Fruit fly (Drosophila melanogaster): ENCODE results near the gene CG11425.

CG11425 gene

dm6 chr3L:22460918-22461634, 13.5 kb upstream of the CG11425 start, which contains the start of gene laza (continued):
- TF ChIP-seq dysf (GFP tag; IDR thresholded peaks at IDR 0.05) (0 out of 3 replicates have a peak, but pooled peaks have one; percentile 18), E2f2 (GFP tag; IDR thresholded peaks at IDR 0.05) (no peak), CG11723 (GFP tag; optimal IDR thresholded peaks at IDR 0.05) (no peak), CG3163 (GFP tag; optimal IDR thresholded peaks at IDR 0.05) (no peak), CG34224 (GFP tag; IDR thresholded peaks at IDR 0.05; ENCODE audit: partially characterized antibody) (peak; percentile 16; the same call in 1 of the 3 replicates), CG10366 (GFP tag; IDR thresholded peaks at IDR 0.05) (no peak), CG15011 (GFP tag; optimal IDR thresholded peaks at IDR 0.05) (no peak), CG9876 (GFP tag; optimal IDR thresholded peaks at IDR 0.05) (no peak), nom (GFP tag; optimal IDR thresholded peaks at IDR 0.05) (peak; percentile 12), CG6854 (GFP tag; optimal IDR thresholded peaks at IDR 0.05) (no peak), Awh (GFP tag; IDR thresholded peaks at IDR 0.05) (no peak), sob (GFP tag; IDR thresholded peaks at IDR 0.05) (no peak), TFAM (GFP tag; optimal IDR thresholded peaks at IDR 0.05) (no peak), Hsf (GFP tag; optimal IDR thresholded peaks at IDR 0.05) (no peak), Atf-2 (GFP tag; optimal IDR thresholded peaks at IDR 0.05) (no peak), CG9727 (GFP tag; optimal IDR thresholded peaks at IDR 0.05) (peak; percentile 2), CG18599 (GFP tag; optimal IDR thresholded peaks at IDR 0.05) (no peak), sens (GFP tag) (peak; percentile 68), CG2889 (GFP tag; IDR thresholded peaks at IDR 0.05) (no peak), zfh1 (GFP tag; IDR thresholded peaks at IDR 0.05) (0 out of 3 replicates have a peak, but pooled peaks have one; percentile 12), Mrtf (GFP tag; IDR thresholded peaks at IDR 0.05) (no peak), zen (tag; optimal IDR thresholded peaks at IDR 0.05) (no peak), CG31224 (GFP tag; IDR thresholded peaks at IDR 0.05) (no peak), CG12769 (tag; optimal IDR thresholded peaks at IDR 0.05) (peak; percentile 51), CG7839 (tag; optimal IDR thresholded peaks at IDR 0.05) (peak; percentile 29), CG14050 (GFP tag; IDR thresholded peaks at IDR 0.05) (peak; percentile 65; the same call in 2 of the 3 replicates), fu2 (GFP tag; optimal IDR thresholded peaks at IDR 0.05) (no peak), CG12659 (GFP tag; optimal IDR thresholded peaks at IDR 0.05) (no peak), CG10543 (GFP tag; optimal IDR thresholded peaks at IDR 0.05) (peak; percentile 62), vfl (GFP tag; optimal IDR thresholded peaks at IDR 0.05) (no peak), D19A (tag; optimal IDR thresholded peaks at IDR 0.05) (no peak), CG11085 (GFP tag; IDR thresholded peaks at IDR 0.05) (peak; percentile 22; the same call in 1 of the 2 replicates), CG34422 (GFP tag; IDR thresholded peaks at IDR 0.05) (0 out of 3 replicates have a peak, but pooled peaks have one; percentile 14), CG4820 (GFP tag; optimal IDR thresholded peaks at IDR 0.05) (no peak), Pdp1 (GFP tag; optimal IDR thresholded peaks at IDR 0.05) (no peak), tio (GFP tag; optimal IDR thresholded peaks at IDR 0.05) (no peak), Six4 (GFP tag; optimal IDR thresholded peaks at IDR 0.05) (no peak), CG6175 (GFP tag; IDR thresholded peaks at IDR 0.05) (0 out of 3 replicates have a peak, but pooled peaks have one; percentile 33), CG17385 (GFP tag; optimal IDR thresholded peaks at IDR 0.05) (no peak), Ets97D (GFP tag; optimal IDR thresholded peaks at IDR 0.05) (no peak), stc (GFP tag; IDR thresholded peaks at IDR 0.05) (no peak), CG16779 (GFP tag; IDR thresholded peaks at IDR 0.05) (no peak), CG5180 (GFP tag; optimal IDR thresholded peaks at IDR 0.05) (peak; percentile 84), trem (tag; optimal IDR thresholded peaks at IDR 0.05) (no peak), grau (tag; optimal IDR thresholded peaks at IDR 0.05) (peak; percentile 15), pita (GFP tag; optimal IDR thresholded peaks at IDR 0.05) (no peak), YL-1 (GFP tag; optimal IDR thresholded peaks at IDR 0.05) (no peak), CG12219 (GFP tag; optimal IDR thresholded peaks at IDR 0.05) (no peak), eyg (GFP tag; optimal IDR thresholded peaks at IDR 0.05) (no peak), ftz-f1 (GFP tag; optimal IDR thresholded peaks at IDR 0.05) (peak; percentile 24)
